Worm (Caenorhabditis elegans): Measurements from ENCODE around the gene algn-11.
A peak's percentile ranks its signal among the peaks of the same experiment; 100 is the strongest.

Gene algn-11

ce11 chrIII:7290462-7290861 is at the start of gene algn-11:
TSS of gene algn-11 (minus strand) at chrIII:7290562.
- TF ChIP-seq ref-1 (GFP tag; conservative IDR thresholded peaks at IDR 0.05) (no peak), klf-2 (GFP tag; conservative IDR thresholded peaks at IDR 0.05) (no peak), med-1 (GFP tag; optimal IDR thresholded peaks at IDR 0.05; ENCODE audit: insufficient read depth) (no peak), flt-1 (GFP tag; IDR thresholded peaks at IDR 0.05) (no peak), ztf-29 (GFP tag; IDR thresholded peaks at IDR 0.05) (no peak), cog-1 (tag; optimal IDR thresholded peaks at IDR 0.05) (no peak), T22C8.4 (GFP tag; IDR thresholded peaks at IDR 0.05) (no peak), tab-1 (GFP tag; IDR thresholded peaks at IDR 0.05) (no peak), ztf-23 (GFP tag; IDR thresholded peaks at IDR 0.05) (no peak)

ce11 chrIII:7339138-7339537 is 48.8 kb upstream of the algn-11 start:
- TF ChIP-seq klf-2 (GFP tag; conservative IDR thresholded peaks at IDR 0.05): no peak
- no peak for TF ChIP-seq T22C8.4 (GFP tag; IDR thresholded peaks at IDR 0.05)
- no peak for TF ChIP-seq tab-1 (GFP tag; IDR thresholded peaks at IDR 0.05)

DNA sequence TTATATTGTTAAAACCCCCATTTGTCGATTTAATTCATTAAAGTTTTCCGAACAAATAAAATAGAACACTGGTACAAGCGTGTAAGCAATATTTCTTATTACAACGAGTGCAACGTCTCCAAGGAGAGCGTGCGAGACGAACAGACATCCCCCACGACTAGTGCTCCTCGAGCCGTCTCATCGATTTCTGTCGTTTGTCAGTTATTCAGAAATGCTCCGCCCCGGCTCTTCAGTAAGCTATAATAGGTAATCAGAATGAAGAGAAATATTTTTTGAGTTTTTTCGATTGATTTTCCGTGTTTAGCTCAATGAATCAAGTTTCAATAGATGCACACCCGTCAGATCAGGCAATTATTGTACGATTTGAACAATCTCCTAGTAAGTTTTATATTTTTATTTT is 48.3 kb upstream of the algn-11 start, which contains the start of gene kap-1:
Gene kap-1 (plus strand): TSS at position 143 of the 400 bp plus-strand sequence.
- no peak for TF ChIP-seq ztf-29 (GFP tag; IDR thresholded peaks at IDR 0.05)
- no peak for TF ChIP-seq flt-1 (GFP tag; IDR thresholded peaks at IDR 0.05)

ce11 chrIII:7338009-7338408 is 47.6 kb upstream of the algn-11 start:
- TF ChIP-seq T22C8.4 (GFP tag; IDR thresholded peaks at IDR 0.05) (no peak), med-1 (GFP tag; optimal IDR thresholded peaks at IDR 0.05; ENCODE audit: insufficient read depth) (no peak), ref-1 (GFP tag; conservative IDR thresholded peaks at IDR 0.05) (no peak), flt-1 (GFP tag; IDR thresholded peaks at IDR 0.05) (no peak), tab-1 (GFP tag; IDR thresholded peaks at IDR 0.05) (no peak), cog-1 (tag; optimal IDR thresholded peaks at IDR 0.05) (no peak), ztf-23 (GFP tag; IDR thresholded peaks at IDR 0.05) (no peak), klf-2 (GFP tag; conservative IDR thresholded peaks at IDR 0.05) (no peak), ztf-29 (GFP tag; IDR thresholded peaks at IDR 0.05) (no peak)

DNA sequence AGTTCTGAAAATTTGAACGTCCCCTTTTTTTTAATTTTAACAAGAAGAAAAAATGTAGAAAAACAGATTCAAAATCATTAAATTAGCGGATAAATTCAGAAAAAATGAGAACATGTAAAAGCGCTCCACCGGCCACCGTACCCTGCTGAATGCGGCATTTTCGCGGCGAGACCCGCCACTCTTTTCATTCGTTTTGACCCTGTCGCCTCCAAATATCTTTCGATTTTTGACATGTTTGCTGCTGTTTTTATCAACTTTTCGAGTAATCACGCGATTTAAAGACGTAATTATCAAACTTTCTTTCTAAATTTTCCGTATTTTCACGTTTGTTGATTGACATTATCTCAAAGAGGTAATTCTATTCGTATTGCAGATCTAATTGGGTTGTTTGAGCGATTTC is 45.9 kb upstream of the algn-11 start, which contains the start of gene gsp-2:
Gene gsp-2 (plus strand): TSS at position 374 of the 400 bp plus-strand sequence.
- no peak for TF ChIP-seq med-1 (GFP tag; optimal IDR thresholded peaks at IDR 0.05; ENCODE audit: insufficient read depth)
- no peak for TF ChIP-seq klf-2 (GFP tag; conservative IDR thresholded peaks at IDR 0.05)
- TF ChIP-seq cog-1 (tag; optimal IDR thresholded peaks at IDR 0.05): no peak
- TF ChIP-seq flt-1 (GFP tag; IDR thresholded peaks at IDR 0.05): peak; percentile 63
- no peak for TF ChIP-seq ztf-23 (GFP tag; IDR thresholded peaks at IDR 0.05)
- no peak for TF ChIP-seq ztf-29 (GFP tag; IDR thresholded peaks at IDR 0.05)
- TF ChIP-seq ref-1 (GFP tag; conservative IDR thresholded peaks at IDR 0.05): no peak
- no peak for TF ChIP-seq T22C8.4 (GFP tag; IDR thresholded peaks at IDR 0.05)
- no peak for TF ChIP-seq tab-1 (GFP tag; IDR thresholded peaks at IDR 0.05)

- TF ChIP-seq ztf-23 (GFP tag; IDR thresholded peaks at IDR 0.05) (peak; percentile 65; the same call in 1 of the 2 replicates), ztf-29 (GFP tag; IDR thresholded peaks at IDR 0.05) (no peak), klf-2 (GFP tag; conservative IDR thresholded peaks at IDR 0.05) (no peak), tab-1 (GFP tag; IDR thresholded peaks at IDR 0.05) (no peak)
These were observed 44.9 kb upstream of the algn-11 start, which contains the start of gene F56C9.10 for ce11 chrIII:7335220-7335619. TSS of gene F56C9.10 (minus strand) at chrIII:7335316.

DNA sequence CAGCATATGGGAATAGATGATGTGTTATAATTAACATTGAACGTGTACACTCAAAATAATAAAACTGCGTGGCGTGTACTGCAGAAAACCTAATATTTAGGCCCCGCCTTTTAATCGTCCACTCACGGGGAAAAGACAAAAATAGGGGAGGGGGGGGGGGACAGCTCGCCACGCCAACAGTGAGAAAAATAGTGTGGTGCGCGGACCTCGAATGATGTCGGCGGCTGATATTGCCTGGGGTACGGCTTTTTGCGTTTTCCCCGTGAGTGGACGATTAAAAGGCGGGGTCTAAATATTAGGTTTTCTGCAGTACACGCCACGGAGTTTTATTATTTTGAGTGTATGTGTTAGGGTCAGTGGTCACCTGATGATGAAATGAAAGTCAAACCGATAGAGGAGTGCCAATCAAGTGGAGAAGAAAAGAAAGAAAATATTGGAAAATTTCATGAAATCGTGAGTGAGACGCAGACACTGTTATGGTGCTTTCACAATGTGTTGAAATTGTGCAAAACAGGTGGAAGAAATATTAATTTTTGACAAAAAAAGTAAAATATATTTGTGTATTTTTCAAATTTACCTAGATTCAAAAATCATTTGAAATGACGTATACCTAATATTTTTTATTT is 43.7 kb upstream of the algn-11 start:
- TF ChIP-seq flt-1 (GFP tag; IDR thresholded peaks at IDR 0.05): 0 out of 2 replicates have a peak, but pooled peaks have one; percentile 42

DNA sequence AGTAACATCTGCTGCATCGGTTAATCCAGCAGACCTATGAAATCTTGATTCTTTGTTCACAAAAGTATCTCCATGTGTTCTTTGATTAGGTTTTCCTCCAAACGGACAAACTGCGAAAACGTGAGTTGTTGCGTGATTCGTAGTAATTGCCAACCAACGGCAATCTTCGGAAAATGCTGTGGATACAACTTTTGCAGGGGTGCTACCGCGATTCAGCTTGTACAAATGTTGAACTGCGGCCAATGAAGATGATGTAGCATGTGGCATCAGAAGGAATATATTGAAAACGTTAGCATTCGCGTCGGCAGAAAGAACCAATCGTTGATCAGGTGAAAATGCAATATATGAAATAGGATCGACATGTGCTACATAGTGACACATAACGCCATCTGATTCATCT is 41.3 kb upstream of the algn-11 start:
- TF ChIP-seq ztf-29 (GFP tag; IDR thresholded peaks at IDR 0.05) (no peak), klf-2 (GFP tag; conservative IDR thresholded peaks at IDR 0.05) (no peak), flt-1 (GFP tag; IDR thresholded peaks at IDR 0.05) (no peak), cog-1 (tag; optimal IDR thresholded peaks at IDR 0.05) (no peak), ref-1 (GFP tag; conservative IDR thresholded peaks at IDR 0.05) (no peak)

DNA sequence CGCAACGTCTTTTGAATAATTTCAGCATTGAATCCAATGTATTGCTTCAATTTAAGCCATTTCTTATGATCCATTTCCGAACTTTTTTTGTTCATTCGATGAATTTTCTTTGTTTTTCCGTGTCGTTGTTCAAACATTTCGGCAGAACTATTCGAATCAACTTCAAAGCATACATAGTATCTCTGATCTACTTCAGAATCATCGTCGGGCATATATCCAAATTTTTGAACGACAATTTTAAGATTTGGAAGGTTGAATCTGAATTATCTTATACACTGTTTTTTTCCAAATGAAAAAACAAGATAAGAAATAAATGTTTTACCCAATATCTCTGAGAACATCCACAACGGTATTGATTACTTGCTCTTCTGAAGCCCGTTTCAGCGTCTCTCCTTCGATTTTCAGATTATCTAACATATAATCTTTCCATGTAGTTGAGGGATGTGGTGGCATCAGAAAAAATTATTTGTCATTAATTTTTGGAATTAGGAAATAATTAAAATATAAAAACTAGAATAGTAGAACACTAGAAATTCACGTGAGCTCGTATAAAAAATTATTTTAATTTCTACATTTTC is 38.9 kb upstream of the algn-11 start, which contains the start of gene lab-2:
Gene lab-2 (minus strand): TSS at position 453 of the 578 bp plus-strand sequence.
- TF ChIP-seq cog-1 (tag; optimal IDR thresholded peaks at IDR 0.05): no peak
- TF ChIP-seq klf-2 (GFP tag; conservative IDR thresholded peaks at IDR 0.05): no peak
- no peak for TF ChIP-seq ztf-23 (GFP tag; IDR thresholded peaks at IDR 0.05)
- no peak for TF ChIP-seq med-1 (GFP tag; optimal IDR thresholded peaks at IDR 0.05; ENCODE audit: insufficient read depth)
- no peak for TF ChIP-seq tab-1 (GFP tag; IDR thresholded peaks at IDR 0.05)
- no peak for TF ChIP-seq T22C8.4 (GFP tag; IDR thresholded peaks at IDR 0.05)
- TF ChIP-seq flt-1 (GFP tag; IDR thresholded peaks at IDR 0.05): no peak
- no peak for TF ChIP-seq ztf-29 (GFP tag; IDR thresholded peaks at IDR 0.05)
- no peak for TF ChIP-seq ref-1 (GFP tag; conservative IDR thresholded peaks at IDR 0.05)

- TF ChIP-seq cog-1 (tag; optimal IDR thresholded peaks at IDR 0.05) (no peak), tab-1 (GFP tag; IDR thresholded peaks at IDR 0.05) (no peak), ref-1 (GFP tag; conservative IDR thresholded peaks at IDR 0.05) (no peak), T22C8.4 (GFP tag; IDR thresholded peaks at IDR 0.05) (no peak), ztf-29 (GFP tag; IDR thresholded peaks at IDR 0.05) (no peak), flt-1 (GFP tag; IDR thresholded peaks at IDR 0.05) (no peak), klf-2 (GFP tag; conservative IDR thresholded peaks at IDR 0.05) (no peak), ztf-23 (GFP tag; IDR thresholded peaks at IDR 0.05) (no peak), med-1 (GFP tag; optimal IDR thresholded peaks at IDR 0.05; ENCODE audit: insufficient read depth) (no peak)
These were observed 33.0 kb upstream of the algn-11 start for ce11 chrIII:7323331-7323730.
